Worm (Caenorhabditis elegans) whole organism, L3 larva: ENCODE measurements around the gene F53F4.1.
A peak's percentile ranks its signal among the peaks of the same experiment; 100 is the strongest.

Source experiments
- R02D3.7 ChIP-seq: fragments of 150-350 bp; optimal IDR thresholded peaks from 2 replicates; lab custom pipeline; 2014; ENCODE audit warnings: missing biosample characterization, missing genetic modification characterization
- ZK546.5 ChIP-seq: sonication (generic microtip); optimal IDR thresholded peaks from 2 replicates; lab custom pipeline; 2017; ENCODE audit warnings: missing biosample characterization, missing genetic modification characterization
- aly-2 ChIP-seq: fragments of 150-350 bp; optimal IDR thresholded peaks from 2 replicates; lab custom pipeline; 2014; ENCODE audit warnings: missing biosample characterization, missing genetic modification characterization
- ama-1 ChIP-seq: fragments of 150-350 bp; optimal IDR thresholded peaks from 2 replicates; lab custom pipeline; 2018
- ceh-16 ChIP-seq: sonication (generic microtip); optimal IDR thresholded peaks from 2 replicates; lab custom pipeline; 2017; ENCODE audit warnings: missing biosample characterization, missing genetic modification characterization
- ceh-28 ChIP-seq: fragments of 150-350 bp; optimal IDR thresholded peaks from 2 replicates; lab custom pipeline; 2014; ENCODE audit warnings: missing biosample characterization, missing genetic modification reagents, missing genetic modification characterization
- ceh-82 ChIP-seq: fragments of 150-350 bp; optimal IDR thresholded peaks from 2 replicates; lab custom pipeline; 2014; ENCODE audit warnings: missing biosample characterization, missing genetic modification characterization
- ceh-9 ChIP-seq: sonication (generic microtip); optimal IDR thresholded peaks from 2 replicates; lab custom pipeline; 2018; ENCODE audit warnings: missing biosample characterization, missing genetic modification characterization
- daf-12 ChIP-seq: fragments of 150-350 bp; optimal IDR thresholded peaks from 2 replicates; lab custom pipeline; 2014; ENCODE audit warnings: missing biosample characterization, missing genetic modification reagents, missing genetic modification characterization
- egl-27 ChIP-seq: sonication (generic microtip); optimal IDR thresholded peaks from 4 replicates; lab custom pipeline; 2017; ENCODE audit warnings: missing biosample characterization, missing genetic modification reagents, missing genetic modification characterization
- egl-5 ChIP-seq: fragments of 150-350 bp; optimal IDR thresholded peaks from 2 replicates; lab custom pipeline; 2017; ENCODE audit warnings: missing biosample characterization, missing genetic modification reagents, missing genetic modification characterization, inconsistent platforms
- elt-1 ChIP-seq: fragments of 150-350 bp; optimal IDR thresholded peaks from 2 replicates; lab custom pipeline; 2014; ENCODE audit warnings: missing biosample characterization, missing genetic modification characterization
- elt-2 ChIP-seq: sonication (generic microtip); optimal IDR thresholded peaks from 2 replicates; lab custom pipeline; 2016; ENCODE audit warnings: missing genetic modification reagents, mild to moderate bottlenecking, missing genetic modification characterization, missing compliant biosample characterization
- elt-3 ChIP-seq, 3 experiments: fragments of 150-350 bp in 1 of 3; sonication (generic microtip) in 2 of 3; optimal IDR thresholded peaks; 2 replicates in 2 of 3; 4 replicates in 1 of 3; lab custom pipeline; 2014 to 2017; ENCODE audit warnings: missing biosample characterization in 3 of 3, missing genetic modification characterization in 3 of 3
- eor-1 ChIP-seq, 2 experiments: fragments of 150-350 bp; optimal IDR thresholded peaks; 2 replicates each; lab custom pipeline; 2014 to 2018; ENCODE audit warnings: missing biosample characterization in 2 of 2, missing genetic modification characterization in 2 of 2
- fkh-10 ChIP-seq: sonication (generic microtip); optimal IDR thresholded peaks from 2 replicates; lab custom pipeline; 2017; ENCODE audit warnings: missing biosample characterization, missing genetic modification reagents, missing genetic modification characterization
- fkh-2 ChIP-seq: fragments of 150-350 bp; optimal IDR thresholded peaks from 2 replicates; lab custom pipeline; 2014; ENCODE audit warnings: missing biosample characterization, missing genetic modification reagents, missing genetic modification characterization
- fos-1 ChIP-seq: fragments of 150-350 bp; optimal IDR thresholded peaks from 2 replicates; lab custom pipeline; 2014; ENCODE audit warnings: missing biosample characterization, missing genetic modification characterization
- hmg-11 ChIP-seq: sonication (generic microtip); optimal IDR thresholded peaks from 2 replicates; lab custom pipeline; 2016; ENCODE audit warnings: missing genetic modification characterization, missing compliant biosample characterization
- jun-1 ChIP-seq: fragments of 150-350 bp; optimal IDR thresholded peaks from 2 replicates; lab custom pipeline; 2014; ENCODE audit warnings: missing biosample characterization, missing genetic modification reagents, missing genetic modification characterization
- lin-15B ChIP-seq: fragments of 150-350 bp; optimal IDR thresholded peaks from 2 replicates; lab custom pipeline; 2014; ENCODE audit warnings: missing biosample characterization, missing genetic modification characterization
- lin-39 ChIP-seq: fragments of 150-350 bp; optimal IDR thresholded peaks from 2 replicates; lab custom pipeline; 2018; ENCODE audit warnings: missing biosample characterization, missing genetic modification reagents, missing genetic modification characterization
- lsy-12 ChIP-seq: sonication (generic microtip); optimal IDR thresholded peaks from 2 replicates; lab custom pipeline; 2016; ENCODE audit warnings: mild to moderate bottlenecking, missing genetic modification characterization, missing compliant biosample characterization
- mdl-1 ChIP-seq: fragments of 150-350 bp; optimal IDR thresholded peaks from 2 replicates; lab custom pipeline; 2014; ENCODE audit warnings: missing biosample characterization, missing genetic modification characterization
- mml-1 ChIP-seq: fragments of 150-350 bp; sonication (generic microtip); optimal IDR thresholded peaks from 3 replicates; lab custom pipeline; 2014; ENCODE audit warnings: missing biosample characterization, missing genetic modification characterization
- nfya-1 ChIP-seq: sonication (generic microtip); optimal IDR thresholded peaks from 2 replicates; lab custom pipeline; 2017; ENCODE audit warnings: missing genetic modification characterization, mild to moderate bottlenecking, missing compliant biosample characterization, antibody characterized with exemption, moderate library complexity; ENCODE audit not compliant: insufficient read depth
- nhr-11 ChIP-seq: fragments of 150-350 bp; optimal IDR thresholded peaks from 2 replicates; lab custom pipeline; 2014; ENCODE audit warnings: missing biosample characterization, missing genetic modification characterization
- nhr-12 ChIP-seq: fragments of 150-350 bp; optimal IDR thresholded peaks from 2 replicates; lab custom pipeline; 2014; ENCODE audit warnings: missing biosample characterization, missing genetic modification characterization
- nhr-237 ChIP-seq: fragments of 150-350 bp; optimal IDR thresholded peaks from 2 replicates; lab custom pipeline; 2014; ENCODE audit warnings: missing biosample characterization, missing genetic modification characterization
- nhr-25 ChIP-seq: sonication (generic microtip); optimal IDR thresholded peaks from 2 replicates; lab custom pipeline; 2017; ENCODE audit warnings: missing biosample characterization, missing genetic modification characterization
- nhr-28 ChIP-seq: fragments of 150-350 bp; optimal IDR thresholded peaks from 2 replicates; lab custom pipeline; 2014; ENCODE audit warnings: missing biosample characterization, missing genetic modification characterization
- nhr-43 ChIP-seq: sonication (generic microtip); optimal IDR thresholded peaks from 2 replicates; lab custom pipeline; 2016; ENCODE audit warnings: mild to moderate bottlenecking, missing genetic modification characterization, missing compliant biosample characterization; ENCODE audit not compliant: poor library complexity, severe bottlenecking
- nhr-67 ChIP-seq: fragments of 150-350 bp; optimal IDR thresholded peaks from 2 replicates; lab custom pipeline; 2014; ENCODE audit warnings: missing biosample characterization, missing genetic modification characterization
- nhr-76 ChIP-seq: fragments of 150-350 bp; sonication (generic microtip); optimal IDR thresholded peaks from 5 replicates; lab custom pipeline; 2014; ENCODE audit warnings: missing biosample characterization, missing genetic modification characterization
- nhr-77 ChIP-seq: fragments of 150-350 bp; optimal IDR thresholded peaks from 2 replicates; lab custom pipeline; 2014; ENCODE audit warnings: missing biosample characterization, missing genetic modification characterization
- pha-4 ChIP-seq: fragments of 150-350 bp; optimal IDR thresholded peaks from 2 replicates; lab custom pipeline; 2014; ENCODE audit warnings: missing biosample characterization, missing genetic modification reagents, missing genetic modification characterization
- pqm-1 ChIP-seq: fragments of 150-350 bp; optimal IDR thresholded peaks from 2 replicates; lab custom pipeline; 2017; ENCODE audit warnings: missing biosample characterization, missing genetic modification characterization, inconsistent platforms
- sea-2 ChIP-seq: fragments of 150-350 bp; sonication (generic microtip); optimal IDR thresholded peaks from 4 replicates; lab custom pipeline; 2014; ENCODE audit warnings: missing biosample characterization, missing genetic modification reagents, missing genetic modification characterization
- skn-1 ChIP-seq: fragments of 150-350 bp; optimal IDR thresholded peaks from 2 replicates; lab custom pipeline; 2014; ENCODE audit warnings: missing biosample characterization, missing genetic modification characterization
- snpc-4 ChIP-seq: fragments of 150-350 bp; optimal IDR thresholded peaks from 2 replicates; lab custom pipeline; 2014; ENCODE audit warnings: missing biosample characterization, missing genetic modification characterization
- tbx-2 ChIP-seq: sonication (generic microtip); optimal IDR thresholded peaks from 2 replicates; lab custom pipeline; 2016; ENCODE audit warnings: mild to moderate bottlenecking, missing genetic modification characterization, missing compliant biosample characterization
- unc-39 ChIP-seq: sonication (generic microtip); optimal IDR thresholded peaks from 4 replicates; lab custom pipeline; 2017; ENCODE audit warnings: missing biosample characterization, missing genetic modification characterization
- unc-62 ChIP-seq: fragments of 150-350 bp; sonication (generic microtip); optimal IDR thresholded peaks from 4 replicates; lab custom pipeline; 2014; ENCODE audit warnings: missing biosample characterization, missing genetic modification reagents, missing genetic modification characterization
- zag-1 ChIP-seq: fragments of 150-350 bp; optimal IDR thresholded peaks from 2 replicates; lab custom pipeline; 2014; ENCODE audit warnings: missing biosample characterization, missing genetic modification characterization
- ztf-11 ChIP-seq: fragments of 150-350 bp; optimal IDR thresholded peaks from 2 replicates; lab custom pipeline; 2014; ENCODE audit warnings: missing biosample characterization, missing genetic modification characterization
- ztf-4 ChIP-seq: fragments of 150-350 bp; optimal IDR thresholded peaks from 2 replicates; lab custom pipeline; 2014; ENCODE audit warnings: missing biosample characterization, missing genetic modification characterization

Gene F53F4.1

ce11 chrV:13565197-13565596 is 19.4 kb upstream of the F53F4.1 start (continued):
- TF ChIP-seq egl-5 (tag; lab: Kevin White, UChicago) (peak; percentile 57), fkh-10 (GFP tag; lab: Kevin White, UChicago) (no peak)
- TF ChIP-seq, all 47 proteins: peak for 26

- no peak for TF ChIP-seq mdl-1 (tag; lab: Kevin White, UChicago)
- no peak for TF ChIP-seq nfya-1
- TF ChIP-seq lin-15B (tag; lab: Kevin White, UChicago), result no peak
- TF ChIP-seq ama-1 (lab: Kevin White, UChicago), result peak; percentile 19
- no peak for TF ChIP-seq nhr-28 (tag; lab: Kevin White, UChicago)
- no peak for TF ChIP-seq nhr-77 (tag; lab: Kevin White, UChicago)
- no peak for TF ChIP-seq tbx-2 (tag; lab: Kevin White, UChicago)
- no peak for TF ChIP-seq fkh-2 (tag; lab: Kevin White, UChicago)
These were observed 18.8 kb upstream of the F53F4.1 start, which contains the start of gene slrp-1 for ce11 chrV:13565781-13566180. Gene slrp-1 (plus strand): TSS chrV:13565863.

ce11 chrV:13566967-13567366 is 17.6 kb upstream of the F53F4.1 start:
- TF ChIP-seq daf-12 (tag; lab: Kevin White, UChicago), result no peak
- peak; percentile 55 for TF ChIP-seq nhr-43 (tag; lab: Kevin White, UChicago)
- no peak for TF ChIP-seq jun-1 (tag; lab: Kevin White, UChicago)
- peak; percentile 76 for TF ChIP-seq ama-1 (lab: Kevin White, UChicago)
- TF ChIP-seq elt-2 (tag; lab: Kevin White, UChicago), result peak; percentile 16
- peak; percentile 33 for TF ChIP-seq lsy-12

- TF ChIP-seq egl-5 (tag; lab: Kevin White, UChicago) (no peak), nhr-76 (tag; lab: Kevin White, UChicago) (no peak), pha-4 (tag; lab: Kevin White, UChicago) (peak; percentile 85), sea-2 (no peak), eor-1 (tag; optimal IDR thresholded peaks at IDR 0.05; lab: Kevin White, UChicago) (no peak), unc-39 (tag; lab: Kevin White, UChicago) (no peak), jun-1 (tag; lab: Kevin White, UChicago) (no peak), nhr-43 (tag; lab: Kevin White, UChicago) (peak; percentile 7), fkh-2 (tag; lab: Kevin White, UChicago) (no peak), nhr-28 (tag; lab: Kevin White, UChicago) (no peak), ceh-82 (tag; lab: Kevin White, UChicago) (no peak), nhr-237 (tag; lab: Kevin White, UChicago) (no peak), nhr-25 (tag; lab: Kevin White, UChicago) (no peak), ceh-9 (tag; lab: Kevin White, UChicago) (no peak), aly-2 (tag; lab: Kevin White, UChicago) (no peak), nhr-77 (tag; lab: Kevin White, UChicago) (no peak), pqm-1 (tag; lab: Kevin White, UChicago) (peak; percentile 42), snpc-4 (peak; percentile 43), lin-39 (peak; percentile 50), nhr-67 (tag; lab: Kevin White, UChicago) (no peak), elt-1 (tag; lab: Kevin White, UChicago) (no peak), zag-1 (no peak), fkh-10 (GFP tag; lab: Kevin White, UChicago) (no peak), ztf-11 (no peak), lin-15B (tag; lab: Kevin White, UChicago) (peak; percentile 91), ceh-16 (no peak), mdl-1 (tag; lab: Kevin White, UChicago) (no peak), R02D3.7 (tag; lab: Kevin White, UChicago) (peak; percentile 37), fos-1 (tag; lab: Kevin White, UChicago) (no peak), ama-1 (lab: Kevin White, UChicago) (no peak), ztf-4 (no peak), ceh-28 (tag; lab: Kevin White, UChicago) (no peak), lsy-12 (no peak), ZK546.5 (tag; lab: Kevin White, UChicago) (no peak), hmg-11 (peak; percentile 54), nhr-12 (no peak), skn-1 (no peak), mml-1 (no peak), unc-62 (GFP tag; lab: Kevin White, UChicago) (no peak), tbx-2 (tag; lab: Kevin White, UChicago) (no peak), nhr-11 (no peak), egl-27 (tag; lab: Kevin White, UChicago) (no peak), elt-3 (tag; optimal IDR thresholded peaks at IDR 0.05; lab: Kevin White, UChicago) (no peak), nfya-1 (peak; percentile 55), daf-12 (tag; lab: Kevin White, UChicago) (no peak), elt-2 (tag; lab: Kevin White, UChicago) (peak; percentile 21)
These were observed 16.1 kb upstream of the F53F4.1 start, which contains the start of the genes nuaf-1 and bir-2 for ce11 chrV:13568533-13568932. Gene nuaf-1 (minus strand): TSS chrV:13568630. Gene bir-2 (plus strand): TSS chrV:13568850.
